Worm (Caenorhabditis elegans) whole organism, L1 larva: ENCODE data around the gene casy-1.
A peak's percentile ranks its signal among the peaks of the same experiment; 100 is the strongest.

Experiments
- C04F5.9 ChIP-seq: sonication (generic microtip); optimal IDR thresholded peaks from 2 replicates; lab custom pipeline; 2016; ENCODE audit warnings: missing genetic modification characterization, missing compliant biosample characterization
- C16A3.4 ChIP-seq: fragments of 150-350 bp; optimal IDR thresholded peaks from 2 replicates; lab custom pipeline; 2014; ENCODE audit warnings: missing biosample characterization, missing genetic modification characterization
- F16B12.6 ChIP-seq: fragments of 150-350 bp; optimal IDR thresholded peaks from 2 replicates; lab custom pipeline; 2014; ENCODE audit warnings: missing biosample characterization, missing genetic modification characterization
- alr-1 ChIP-seq: fragments of 200-800 bp; sonication (Bioruptor generic); optimal IDR thresholded peaks from 2 replicates; lab custom pipeline; 2018; ENCODE audit warnings: borderline replicate concordance, mild to moderate bottlenecking, missing genetic modification characterization, missing compliant biosample characterization
- blmp-1 ChIP-seq: fragments of 150-350 bp; optimal IDR thresholded peaks from 2 replicates; lab custom pipeline; 2014; ENCODE audit warnings: missing biosample characterization, missing genetic modification characterization
- ceh-88 ChIP-seq: fragments of 200-800 bp; sonication (Bioruptor generic); IDR thresholded peaks from 2 replicates; pipeline ENCODE4 v1.3.6; 2022; ENCODE audit warnings: missing genetic modification characterization, missing compliant biosample characterization
- ceh-90 ChIP-seq: sonication (generic microtip); optimal IDR thresholded peaks from 2 replicates; lab custom pipeline; 2016; ENCODE audit warnings: missing genetic modification characterization, missing compliant biosample characterization
- ces-1 ChIP-seq: fragments of 150-350 bp; optimal IDR thresholded peaks from 2 replicates; lab custom pipeline; 2014; ENCODE audit warnings: missing biosample characterization, missing genetic modification reagents, missing genetic modification characterization
- dsc-1 ChIP-seq: sonication (generic microtip); optimal IDR thresholded peaks from 2 replicates; lab custom pipeline; 2016; ENCODE audit warnings: mild to moderate bottlenecking, missing genetic modification characterization, missing compliant biosample characterization
- efl-1 ChIP-seq, 4 experiments: fragments of 150-350 bp; optimal IDR thresholded peaks in 3 of 4; peaks in 1 of 4; 1 replicate in 1 of 4; 2 replicates in 3 of 4; lab custom pipeline; 2014; ENCODE audit warnings: missing biosample characterization in 2 of 4, missing genetic modification characterization in 2 of 4, missing genetic modification reagents in 2 of 4
- efl-3 ChIP-seq: fragments of 200-800 bp; sonication (Bioruptor generic); optimal IDR thresholded peaks from 2 replicates; lab custom pipeline; 2018; ENCODE audit warnings: mild to moderate bottlenecking, missing genetic modification characterization, missing compliant biosample characterization
- egl-27 ChIP-seq, 2 experiments: fragments of 150-350 bp in 1 of 2; sonication (generic microtip); optimal IDR thresholded peaks; 3 replicates each; lab custom pipeline; 2017 to 2018; ENCODE audit warnings: missing biosample characterization in 2 of 2, missing genetic modification characterization in 2 of 2, missing genetic modification reagents in 2 of 2
- elt-2 ChIP-seq: sonication (generic microtip); optimal IDR thresholded peaks from 2 replicates; lab custom pipeline; 2016; ENCODE audit warnings: missing genetic modification characterization, mild to moderate bottlenecking, inconsistent platforms, missing compliant biosample characterization, missing genetic modification reagents
- fkh-10 ChIP-seq: sonication (generic microtip); optimal IDR thresholded peaks from 2 replicates; lab custom pipeline; 2017; ENCODE audit warnings: missing biosample characterization, missing genetic modification reagents, missing genetic modification characterization
- fkh-8 ChIP-seq: sonication (generic microtip); optimal IDR thresholded peaks from 2 replicates; lab custom pipeline; 2016; ENCODE audit warnings: mild to moderate bottlenecking, missing genetic modification characterization, missing compliant biosample characterization
- irx-1 ChIP-seq: sonication (generic microtip); optimal IDR thresholded peaks from 2 replicates; lab custom pipeline; 2016; ENCODE audit warnings: missing genetic modification characterization, missing compliant biosample characterization
- jun-1 ChIP-seq: fragments of 150-350 bp; optimal IDR thresholded peaks from 2 replicates; lab custom pipeline; 2014; ENCODE audit warnings: missing biosample characterization, missing genetic modification reagents, missing genetic modification characterization
- lin-14 ChIP-seq: fragments of 200-800 bp; sonication (Bioruptor generic); optimal IDR thresholded peaks from 2 replicates; lab custom pipeline; 2018; ENCODE audit warnings: mild to moderate bottlenecking, missing genetic modification characterization, moderate library complexity, missing compliant biosample characterization
- lin-35 ChIP-seq, 2 experiments: fragments of 150-350 bp; optimal IDR thresholded peaks; 2 replicates each; lab custom pipeline; 2014; ENCODE audit warnings: missing biosample characterization in 2 of 2, missing genetic modification characterization in 2 of 2, missing genetic modification reagents in 2 of 2
- lsy-2 ChIP-seq, 2 experiments: fragments of 150-350 bp; optimal IDR thresholded peaks; 2 replicates each; lab custom pipeline; 2014; ENCODE audit warnings: missing biosample characterization in 2 of 2, missing genetic modification characterization in 2 of 2
- mef-2 ChIP-seq: fragments of 150-350 bp; optimal IDR thresholded peaks from 2 replicates; lab custom pipeline; 2014; ENCODE audit warnings: missing biosample characterization, missing genetic modification characterization
- mep-1 ChIP-seq: fragments of 150-350 bp; optimal IDR thresholded peaks from 2 replicates; lab custom pipeline; 2014; ENCODE audit warnings: missing biosample characterization, missing genetic modification characterization
- nhr-19 ChIP-seq: fragments of 200-800 bp; sonication (Bioruptor generic); conservative IDR thresholded peaks from 2 replicates; pipeline ENCODE4 v1.3.6; 2022; ENCODE audit warnings: missing genetic modification characterization, missing compliant biosample characterization
- nhr-28 ChIP-seq: fragments of 150-350 bp; optimal IDR thresholded peaks from 2 replicates; lab custom pipeline; 2014; ENCODE audit warnings: missing biosample characterization, missing genetic modification characterization
- nhr-47 ChIP-seq: sonication (generic microtip); optimal IDR thresholded peaks from 2 replicates; lab custom pipeline; 2016; ENCODE audit warnings: mild to moderate bottlenecking, missing genetic modification characterization, moderate library complexity, missing compliant biosample characterization
- nhr-71 ChIP-seq: sonication (generic microtip); optimal IDR thresholded peaks from 2 replicates; lab custom pipeline; 2016; ENCODE audit warnings: mild to moderate bottlenecking, missing genetic modification characterization, moderate library complexity, missing compliant biosample characterization
- nhr-76 ChIP-seq: sonication (generic microtip); optimal IDR thresholded peaks from 2 replicates; lab custom pipeline; 2017; ENCODE audit warnings: missing biosample characterization, missing genetic modification characterization
- nhr-77 ChIP-seq: fragments of 150-350 bp; optimal IDR thresholded peaks from 2 replicates; lab custom pipeline; 2014; ENCODE audit warnings: missing biosample characterization, missing genetic modification characterization
- nhr-85 ChIP-seq: sonication (generic microtip); peaks from one replicate; lab custom pipeline; 2016; ENCODE audit warnings: missing genetic modification characterization, inconsistent platforms, missing compliant biosample characterization
- pag-3 ChIP-seq: sonication (generic microtip); optimal IDR thresholded peaks from 2 replicates; lab custom pipeline; 2017; ENCODE audit warnings: missing genetic modification characterization, mild to moderate bottlenecking, missing compliant biosample characterization, antibody characterized with exemption, borderline replicate concordance; ENCODE audit not compliant: insufficient read depth
- pqm-1 ChIP-seq: sonication (generic microtip); optimal IDR thresholded peaks from 3 replicates; lab custom pipeline; 2017; ENCODE audit warnings: missing biosample characterization, missing genetic modification characterization
- rnt-1 ChIP-seq: sonication (generic microtip); optimal IDR thresholded peaks from 2 replicates; lab custom pipeline; 2016; ENCODE audit warnings: mild to moderate bottlenecking, missing genetic modification characterization, moderate library complexity, missing compliant biosample characterization
- snu-23 ChIP-seq: sonication (generic microtip); optimal IDR thresholded peaks from 2 replicates; lab custom pipeline; 2016; ENCODE audit warnings: missing genetic modification characterization, missing compliant biosample characterization
- sup-37 ChIP-seq: fragments of 200-800 bp; sonication (Bioruptor generic); optimal IDR thresholded peaks from 2 replicates; lab custom pipeline; 2018; ENCODE audit warnings: mild to moderate bottlenecking, missing genetic modification characterization, missing compliant biosample characterization
- unc-62 ChIP-seq: fragments of 150-350 bp; optimal IDR thresholded peaks from 2 replicates; lab custom pipeline; 2014; ENCODE audit warnings: missing biosample characterization, missing genetic modification reagents, missing genetic modification characterization
- unc-86 ChIP-seq: sonication (generic microtip); optimal IDR thresholded peaks from 2 replicates; lab custom pipeline; 2016; ENCODE audit warnings: missing genetic modification characterization, missing compliant biosample characterization
- xbp-1 ChIP-seq: sonication (generic microtip); optimal IDR thresholded peaks from 2 replicates; lab custom pipeline; 2016; ENCODE audit warnings: missing genetic modification characterization, missing compliant biosample characterization
- ztf-4 ChIP-seq: fragments of 150-350 bp; optimal IDR thresholded peaks from 2 replicates; lab custom pipeline; 2014; ENCODE audit warnings: missing biosample characterization, missing genetic modification characterization

Gene casy-1

DNA sequence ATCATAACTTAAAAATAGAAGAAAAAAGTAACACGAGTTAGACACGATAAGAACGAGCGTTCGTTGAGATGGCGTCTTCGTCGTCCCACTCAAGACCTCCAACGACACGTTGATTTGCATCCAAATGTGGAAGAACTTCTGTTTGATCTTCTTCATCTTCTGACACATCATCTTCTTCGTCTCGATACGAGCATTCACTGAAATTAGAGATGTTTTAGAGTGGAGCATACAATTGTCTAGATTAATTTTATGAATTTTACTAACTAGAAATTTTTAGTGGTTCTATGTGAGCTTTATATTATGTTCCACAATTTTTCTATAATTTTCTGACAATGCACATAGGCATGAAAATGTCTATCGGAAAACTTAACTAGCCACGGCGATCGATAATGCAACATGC, 10.7 kb downstream of the casy-1 start:
- TF ChIP-seq nhr-85 (tag; lab: Kevin White, UChicago) (no peak), efl-1 (optimal IDR thresholded peaks at IDR 0.05; lab: Kevin White, UChicago) (no peak), efl-1 (GFP tag; optimal IDR thresholded peaks at IDR 0.05 in 1 of 2; lab: Kevin White, UChicago) (peak in 1 of 2 experiments; percentile 83)
- TF ChIP-seq, all 84 proteins: peak for 1

DNA sequence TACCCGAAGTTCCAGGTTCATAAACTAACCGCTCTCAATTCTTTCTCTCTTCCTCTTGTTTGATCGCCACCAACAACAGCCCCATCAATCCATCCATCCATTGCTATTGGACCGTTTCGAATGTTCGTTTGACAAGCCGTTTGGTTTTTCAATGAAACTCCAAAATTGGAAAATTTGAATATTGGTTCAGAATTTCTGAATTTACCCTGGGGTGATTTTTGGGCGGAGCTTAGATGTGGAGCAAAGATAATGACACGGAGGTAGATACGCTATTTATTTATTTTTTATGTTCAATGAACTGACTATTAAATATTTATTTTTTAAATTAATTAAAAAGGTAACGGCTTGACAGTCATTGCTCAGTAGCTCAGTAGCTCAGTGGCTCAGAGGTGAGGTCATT, 12.2 kb downstream of the casy-1 start, which contains the start of gene B0034.2:
B0034.2 (minus strand) TSS at position 101 of the 400 bp plus-strand sequence.
- TF ChIP-seq sup-37 (GFP tag; lab: Kevin White, UChicago) (no peak), rnt-1 (no peak), snu-23 (GFP tag; lab: Kevin White, UChicago) (no peak), lin-35 (GFP tag; optimal IDR thresholded peaks at IDR 0.05; lab: Kevin White, UChicago) (no peak), jun-1 (tag; lab: Kevin White, UChicago) (no peak), nhr-19 (GFP tag; lab: Robert Waterston, UW) (no peak), unc-86 (tag; lab: Kevin White, UChicago) (no peak), xbp-1 (tag; lab: Kevin White, UChicago) (no peak), nhr-76 (tag; lab: Kevin White, UChicago) (no peak), nhr-77 (no peak), mef-2 (tag; lab: Kevin White, UChicago) (no peak), ceh-90 (no peak), ceh-88 (GFP tag; lab: Robert Waterston, UW) (no peak), pqm-1 (tag; lab: Kevin White, UChicago) (no peak), fkh-10 (GFP tag; lab: Kevin White, UChicago) (no peak), pag-3 (tag; lab: Kevin White, UChicago) (no peak), C04F5.9 (tag; lab: Kevin White, UChicago) (no peak), irx-1 (no peak)
- TF ChIP-seq, all 84 proteins: peak for 0

DNA sequence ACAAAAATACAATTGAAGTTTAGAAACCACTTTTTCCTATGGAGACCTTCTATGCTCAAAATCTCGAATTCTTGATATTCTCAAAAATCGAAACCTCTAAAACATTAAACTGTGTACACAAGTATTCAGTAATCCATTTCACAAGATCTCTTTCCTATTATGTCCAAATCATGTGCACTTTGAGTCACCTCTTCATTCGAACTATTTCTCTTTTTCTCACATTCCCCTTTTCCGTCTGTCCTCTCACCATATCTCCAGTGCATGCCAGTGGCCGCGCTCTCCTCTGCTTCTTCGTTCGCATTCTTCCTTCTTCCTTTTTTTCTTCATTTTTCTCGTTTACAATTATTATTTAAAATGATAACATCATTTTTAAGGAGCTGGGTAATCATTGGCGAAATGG, 13.9 kb downstream of the casy-1 start, which contains the start of gene F28B12.1:
F28B12.1 (plus strand) TSS at position 335 of the 400 bp plus-strand sequence.
- no peak for TF ChIP-seq alr-1 (tag; lab: Kevin White, UChicago)
- TF ChIP-seq mep-1: peak; percentile 44
- TF ChIP-seq dsc-1: peak; percentile 65
- peak; percentile 43 for TF ChIP-seq nhr-71 (tag; lab: Kevin White, UChicago)
- no peak for TF ChIP-seq elt-2 (tag; lab: Kevin White, UChicago)
- peak; percentile 0 for TF ChIP-seq blmp-1 (tag; lab: Kevin White, UChicago)
- TF ChIP-seq efl-3: no peak
- no peak for TF ChIP-seq ces-1 (GFP tag; lab: Kevin White, UChicago)
- peak in 1 of 2 experiments; percentile 9 for TF ChIP-seq efl-1 (optimal IDR thresholded peaks at IDR 0.05; lab: Kevin White, UChicago)
- no peak for TF ChIP-seq efl-1 (GFP tag; optimal IDR thresholded peaks at IDR 0.05 in 1 of 2; lab: Kevin White, UChicago)
- TF ChIP-seq fkh-10 (GFP tag; lab: Kevin White, UChicago): no peak
- no peak for TF ChIP-seq egl-27 (tag; optimal IDR thresholded peaks at IDR 0.05; lab: Kevin White, UChicago)
- peak in 1 of 2 experiments; percentile 21 for TF ChIP-seq lsy-2 (tag; optimal IDR thresholded peaks at IDR 0.05; lab: Kevin White, UChicago)
- TF ChIP-seq nhr-28 (tag; lab: Kevin White, UChicago): no peak
- peak; percentile 21 for TF ChIP-seq nhr-47
- peak; percentile 86 for TF ChIP-seq fkh-8 (tag; lab: Kevin White, UChicago)
- TF ChIP-seq F16B12.6 (tag; lab: Kevin White, UChicago): no peak
- TF ChIP-seq C16A3.4: no peak
- TF ChIP-seq snu-23 (GFP tag; lab: Kevin White, UChicago): peak; percentile 12
- peak; percentile 54 for TF ChIP-seq lin-14 (GFP tag; lab: Kevin White, UChicago)

DNA sequence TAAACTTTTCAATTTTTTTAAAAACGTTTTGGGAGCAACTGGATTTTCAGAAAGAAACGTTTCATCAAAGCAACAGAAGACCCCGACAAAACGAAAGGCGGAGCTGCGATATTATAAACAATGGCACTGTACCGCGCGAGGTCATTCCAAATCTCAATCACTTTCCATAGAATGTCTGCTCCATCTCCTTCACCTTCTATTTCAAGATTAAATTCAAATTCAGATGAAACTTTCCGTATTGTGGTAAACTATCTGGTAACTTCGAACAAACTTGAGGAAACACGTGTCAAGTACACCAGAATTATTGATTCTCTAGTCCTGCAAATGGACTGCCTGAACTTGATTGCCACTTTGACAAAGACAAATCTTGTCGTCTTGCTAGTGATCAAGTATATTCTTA, 15.7 kb downstream of the casy-1 start, which contains the start of gene F28B12.6:
F28B12.6 (plus strand) TSS at position 49 of the 400 bp plus-strand sequence.
- TF ChIP-seq ztf-4 (tag; lab: Kevin White, UChicago) (peak; percentile 8), nhr-47 (no peak), nhr-85 (tag; lab: Kevin White, UChicago) (peak; percentile 3), rnt-1 (peak; percentile 18), unc-62 (GFP tag; lab: Kevin White, UChicago) (no peak), efl-1 (optimal IDR thresholded peaks at IDR 0.05; lab: Kevin White, UChicago) (no peak), efl-1 (GFP tag; optimal IDR thresholded peaks at IDR 0.05 in 1 of 2; lab: Kevin White, UChicago) (peak in 1 of 2 experiments; percentile 56)
